Fruit fly (Drosophila melanogaster) S2 (cell line): ENCODE measurements around the gene Rcc1.

Experiments
- CG8478 ChIP-seq: fragments of >200 bp; optimal IDR thresholded peaks from 2 replicates; lab custom pipeline; 2018
- CTCF ChIP-seq, 2 experiments: fragments of >200 bp; optimal IDR thresholded peaks; 2 replicates each; lab custom pipeline; 2018

The Rcc1 gene

DNA sequence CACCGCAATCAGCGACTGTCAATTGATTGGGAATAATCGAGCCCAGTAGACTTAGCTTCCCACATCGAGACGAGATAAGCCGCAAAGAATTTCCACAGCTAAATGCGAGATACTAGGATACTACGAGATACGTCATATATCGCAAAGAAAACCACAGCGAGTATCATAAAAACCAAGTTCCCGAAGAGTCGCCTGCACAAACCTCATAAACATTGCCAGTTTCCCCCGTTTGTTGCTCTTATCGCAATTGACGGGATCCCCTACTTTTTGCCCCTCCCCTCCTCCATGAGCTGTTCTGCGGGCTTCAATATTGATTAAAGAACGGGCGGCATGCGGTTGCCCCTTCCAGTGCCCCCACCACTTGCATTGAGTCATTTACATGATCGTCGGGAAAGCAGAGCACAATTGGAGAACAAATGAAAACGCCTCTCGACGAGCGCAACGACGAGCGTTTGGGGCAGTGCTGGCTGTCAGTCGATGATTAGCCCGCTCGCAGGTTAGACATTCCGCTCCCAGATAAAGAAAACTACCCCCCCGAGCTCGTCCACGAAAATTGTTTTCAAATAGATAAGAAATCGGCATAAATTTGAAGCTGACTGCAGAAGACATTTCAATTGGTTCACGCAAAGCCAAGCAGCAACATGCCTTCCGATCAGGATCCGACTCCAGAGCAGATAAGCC is 10.4 kb downstream of the Rcc1 start, which contains the start of gene CG32407:
Gene CG32407 (plus strand): TSS at position 51 of the 681 bp plus-strand sequence.
- TF ChIP-seq CG8478 (lab: Kevin White, UChicago) (no peak), CTCF (optimal IDR thresholded peaks at IDR 0.05; lab: Kevin White, UChicago) (no peak)

DNA sequence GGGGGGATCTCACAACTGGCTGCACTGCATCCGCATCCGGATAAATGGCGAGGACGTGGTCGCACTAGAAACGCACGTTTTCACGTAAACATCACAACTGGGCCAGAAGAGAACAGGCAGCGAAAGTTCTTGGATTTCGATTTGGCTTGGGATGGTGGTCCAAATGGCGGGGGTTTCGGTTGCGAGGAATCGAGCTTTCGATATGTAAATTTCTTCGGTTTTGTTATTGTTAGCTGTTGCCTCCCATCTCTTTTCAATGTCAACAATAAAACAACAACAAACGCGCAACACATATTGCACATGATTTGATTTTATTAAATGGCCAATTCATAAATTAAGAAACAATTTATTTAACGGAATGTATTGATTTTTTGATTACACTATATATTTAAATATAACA is 11.4 kb downstream of the Rcc1 start, which contains the start of gene PXo:
Gene PXo (minus strand): TSS at position 101 of the 400 bp plus-strand sequence.
- no peak for TF ChIP-seq CTCF (optimal IDR thresholded peaks at IDR 0.05; lab: Kevin White, UChicago)
- no peak for TF ChIP-seq CG8478 (lab: Kevin White, UChicago)

DNA sequence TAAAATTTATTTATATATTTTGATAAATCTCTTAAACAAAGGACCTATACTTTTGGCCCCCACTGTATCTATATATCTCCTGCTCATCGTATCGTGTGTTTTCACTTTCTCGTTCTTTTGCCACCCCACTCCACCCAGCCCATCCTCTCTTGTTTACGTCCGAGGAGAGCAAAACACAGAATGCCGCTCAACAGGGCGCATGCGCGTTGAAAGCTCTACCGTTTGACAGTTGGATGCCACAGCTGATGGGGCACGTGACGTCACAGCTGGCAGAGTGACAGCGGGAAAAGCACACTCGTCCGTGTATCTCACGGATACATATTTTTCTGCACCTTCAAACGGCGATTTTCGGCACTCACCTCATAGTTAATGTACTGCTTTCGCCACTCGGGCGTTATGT is 11.8 kb downstream of the Rcc1 start:
- no peak for TF ChIP-seq CG8478 (lab: Kevin White, UChicago)

DNA sequence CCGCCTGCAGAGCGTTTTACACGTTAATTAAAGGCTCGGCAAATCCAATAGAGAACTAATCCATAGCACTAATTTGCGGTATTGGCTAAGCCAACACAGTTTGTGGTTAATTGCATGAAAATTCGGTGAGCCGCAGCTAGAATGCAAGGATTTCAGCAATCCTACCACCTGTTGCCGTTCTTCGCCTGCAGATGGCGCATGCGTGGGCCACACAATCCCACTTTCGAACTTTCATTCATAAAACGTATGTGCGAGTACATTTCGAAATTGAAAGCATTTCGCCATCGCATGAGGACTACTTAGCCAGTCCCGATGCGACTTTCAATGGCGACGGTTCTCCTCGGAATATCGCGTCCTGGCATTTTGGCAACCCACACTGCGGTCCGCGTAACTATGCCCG is 25.5 kb downstream of the Rcc1 start, which contains the start of gene CG13288:
Gene CG13288 (plus strand): TSS at position 305 of the 400 bp plus-strand sequence.
- peak; percentile 82 to 91 for TF ChIP-seq CTCF (optimal IDR thresholded peaks at IDR 0.05; lab: Kevin White, UChicago)
- TF ChIP-seq CG8478 (lab: Kevin White, UChicago) = no peak

DNA sequence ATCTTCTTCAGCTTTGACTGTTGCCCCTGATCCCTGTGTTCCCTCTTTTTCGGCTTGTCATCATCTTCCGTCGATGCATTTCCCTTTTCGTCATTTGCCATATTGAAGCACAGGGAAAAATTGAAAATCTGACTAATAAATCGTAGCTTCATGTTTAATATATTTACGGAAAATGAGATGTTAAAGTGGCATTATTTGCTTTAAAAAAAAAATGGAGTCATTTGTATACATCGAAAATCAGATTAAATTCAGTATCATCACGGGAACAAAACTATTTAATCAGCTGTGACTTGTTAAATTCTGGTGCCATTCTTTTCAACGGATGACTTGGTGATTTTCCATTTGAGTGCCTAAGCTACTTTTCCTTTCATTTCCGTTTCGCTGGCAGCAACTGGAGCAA is 26.0 kb downstream of the Rcc1 start, which contains the start of gene CG10486:
Gene CG10486 (minus strand): TSS at position 101 of the 400 bp plus-strand sequence.
- no peak for TF ChIP-seq CG8478 (lab: Kevin White, UChicago)
- no peak for TF ChIP-seq CTCF (optimal IDR thresholded peaks at IDR 0.05; lab: Kevin White, UChicago)

DNA sequence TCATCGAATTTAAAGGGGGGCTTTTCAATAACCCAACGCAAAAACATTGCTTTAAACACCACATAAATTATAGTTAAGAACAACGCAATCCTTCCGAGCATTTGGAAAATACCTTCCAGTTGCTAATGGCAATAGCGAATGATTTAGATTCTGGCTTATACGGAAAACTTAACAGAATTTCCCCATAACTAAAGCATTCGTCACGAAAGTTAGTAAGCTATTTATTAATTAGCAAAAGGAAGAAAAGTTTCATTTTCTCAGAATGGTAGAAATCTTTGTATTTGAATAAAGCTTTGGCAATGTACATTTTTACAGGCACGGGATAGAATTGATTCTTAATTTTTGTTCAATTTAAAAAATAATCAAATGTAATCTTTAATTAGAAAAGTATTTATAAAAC is 28.6 kb downstream of the Rcc1 start, which contains the start of gene CG32413:
Gene CG32413 (minus strand): TSS at position 101 of the 400 bp plus-strand sequence.
- TF ChIP-seq CG8478 (lab: Kevin White, UChicago) (no peak), CTCF (optimal IDR thresholded peaks at IDR 0.05; lab: Kevin White, UChicago) (no peak)

DNA sequence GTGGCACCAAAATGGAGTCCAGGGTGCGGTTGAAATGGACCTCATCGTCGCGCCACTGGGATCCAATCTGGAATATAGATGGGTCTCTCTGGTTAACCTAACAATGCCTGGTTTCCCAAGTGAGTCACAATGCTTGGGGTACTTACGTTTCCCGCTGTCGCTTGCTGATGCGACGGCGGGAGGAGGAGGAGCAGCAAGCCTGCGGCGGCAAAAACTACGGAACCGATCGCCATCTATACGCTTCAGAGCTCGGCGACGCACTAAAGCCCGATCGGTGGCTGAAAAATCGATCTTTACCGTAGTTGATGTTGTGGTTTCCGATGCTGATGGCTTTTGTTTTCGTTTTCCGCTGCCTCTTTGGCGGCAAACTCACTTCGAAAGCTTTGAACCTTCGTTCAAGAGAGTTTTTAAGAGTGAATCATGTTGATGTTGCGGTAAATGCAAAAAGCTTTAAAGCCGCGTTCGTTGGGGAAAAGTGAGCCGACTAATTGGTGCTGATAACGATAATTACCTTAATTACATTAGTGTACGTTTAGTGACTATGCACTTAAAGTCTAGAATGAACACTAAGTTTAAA is 30.3 kb downstream of the Rcc1 start, which contains the start of gene QC:
Gene QC (minus strand): TSS at position 268 of the 577 bp plus-strand sequence.
- no peak for TF ChIP-seq CG8478 (lab: Kevin White, UChicago)
- TF ChIP-seq CTCF (optimal IDR thresholded peaks at IDR 0.05; lab: Kevin White, UChicago) = no peak

DNA sequence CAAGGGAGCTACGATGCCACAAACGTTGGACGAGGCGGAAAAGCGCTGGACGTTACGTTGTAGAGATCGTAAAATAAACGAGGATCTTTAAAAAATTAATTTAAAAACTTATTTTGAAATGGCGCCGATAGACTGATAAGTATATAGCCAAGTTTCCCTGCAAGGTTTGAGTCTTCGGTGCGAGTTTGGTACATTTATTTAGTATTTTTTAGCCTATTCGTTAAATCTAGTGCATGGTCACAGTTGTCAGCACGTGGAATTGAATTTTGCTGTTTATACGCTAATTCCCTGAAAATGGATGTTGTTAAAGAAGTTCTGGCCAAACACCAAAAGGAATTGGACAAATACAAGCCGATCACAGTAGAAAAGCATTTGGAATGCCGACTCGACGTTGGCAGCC is 33.3 kb downstream of the Rcc1 start, which contains the start of gene CG32409:
Gene CG32409 (plus strand): TSS at position 224 of the 400 bp plus-strand sequence.
- TF ChIP-seq CTCF (optimal IDR thresholded peaks at IDR 0.05; lab: Kevin White, UChicago) (peak in 1 of 2 experiments; percentile 36), CG8478 (lab: Kevin White, UChicago) (no peak)

DNA sequence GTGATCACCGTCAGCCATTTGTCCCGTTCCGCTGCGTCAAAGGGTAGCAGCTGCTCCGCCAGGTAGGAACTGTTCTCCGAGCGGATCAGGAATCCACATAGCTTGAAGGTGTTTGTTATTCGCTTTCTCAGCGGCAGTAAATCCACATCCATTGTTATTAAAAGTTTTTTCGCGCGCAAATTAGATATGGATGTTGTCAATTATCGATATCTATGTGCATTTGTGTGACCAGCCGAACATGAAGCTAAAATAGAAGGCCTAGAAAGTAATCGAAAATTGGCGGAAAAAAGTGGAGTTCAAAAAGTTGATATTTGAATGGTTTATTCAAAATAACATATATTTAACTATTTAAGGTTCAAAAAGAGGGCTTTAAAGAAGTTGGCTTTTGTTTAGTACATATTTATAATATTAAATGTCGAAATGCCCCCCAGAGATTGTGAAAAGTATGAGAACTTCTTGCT is 35.3 kb downstream of the Rcc1 start, which contains the start of the genes PolE2 and CG5592:
Gene PolE2 (minus strand): TSS at position 208 of the 461 bp plus-strand sequence.
Gene CG5592 (plus strand): TSS at position 411 of the 461 bp plus-strand sequence.
- no peak for TF ChIP-seq CG8478 (lab: Kevin White, UChicago)
- no peak for TF ChIP-seq CTCF (optimal IDR thresholded peaks at IDR 0.05; lab: Kevin White, UChicago)

DNA sequence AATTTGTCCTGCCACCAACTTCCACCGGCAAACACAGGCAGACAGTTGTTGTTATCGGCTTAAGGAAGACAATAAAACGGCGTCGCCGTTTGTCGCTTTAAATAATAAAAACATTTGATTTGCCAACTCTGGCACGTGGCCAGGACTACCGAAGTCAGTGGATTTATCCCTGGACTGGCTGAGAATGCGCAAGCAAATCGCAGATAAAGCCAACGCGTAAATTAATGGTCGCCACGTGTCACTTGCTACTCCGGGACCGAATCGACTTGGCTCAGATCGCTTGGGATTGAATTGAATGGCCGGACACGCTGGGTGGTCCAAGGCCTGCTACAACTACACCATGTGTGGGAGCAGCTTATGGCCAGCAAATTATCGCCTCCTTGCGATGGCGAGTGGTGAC is 39.5 kb downstream of the Rcc1 start:
- TF ChIP-seq CG8478 (lab: Kevin White, UChicago) = no peak
- TF ChIP-seq CTCF (optimal IDR thresholded peaks at IDR 0.05; lab: Kevin White, UChicago) = no peak

DNA sequence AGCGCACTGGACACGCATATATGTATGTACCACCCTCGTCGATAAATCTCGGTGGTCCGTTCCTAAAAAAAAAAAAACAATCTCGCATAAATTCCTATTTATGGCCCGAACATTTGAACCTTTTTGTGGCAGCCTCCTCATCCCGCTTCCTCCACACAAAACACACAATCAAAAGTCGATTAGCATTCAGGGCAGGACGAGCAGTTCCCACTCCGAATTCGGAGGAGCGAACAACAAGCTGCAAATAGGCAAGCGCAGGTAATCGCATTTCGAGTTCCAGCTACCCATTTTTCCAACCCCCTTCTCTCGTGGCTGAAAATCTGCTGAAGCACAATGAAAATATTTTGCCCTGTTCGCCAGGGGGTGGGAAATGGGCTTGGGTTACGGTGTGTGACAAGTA is 40.8 kb downstream of the Rcc1 start:
- no peak for TF ChIP-seq CG8478 (lab: Kevin White, UChicago)
- no peak for TF ChIP-seq CTCF (optimal IDR thresholded peaks at IDR 0.05; lab: Kevin White, UChicago)

DNA sequence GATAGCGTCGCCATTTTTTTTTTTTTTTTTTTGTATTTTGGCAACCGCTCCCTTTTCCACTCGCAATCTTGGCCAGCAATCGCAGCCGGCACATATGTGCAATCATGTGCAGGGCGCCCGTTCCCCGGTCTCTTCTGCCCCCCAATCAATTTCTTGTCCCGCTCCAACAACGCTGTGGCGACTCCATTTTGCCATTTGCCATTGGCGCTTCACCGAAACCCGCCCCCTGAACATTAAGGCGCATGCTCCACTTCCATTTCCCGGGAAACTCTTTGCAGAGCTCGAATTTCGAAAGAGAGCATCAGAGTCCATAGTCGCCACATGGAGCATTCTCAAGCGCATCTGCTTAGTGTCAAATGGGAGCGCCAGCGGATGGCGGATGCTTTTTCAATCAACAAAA is 41.5 kb downstream of the Rcc1 start:
- TF ChIP-seq CTCF (optimal IDR thresholded peaks at IDR 0.05; lab: Kevin White, UChicago) (no peak), CG8478 (lab: Kevin White, UChicago) (no peak)

DNA sequence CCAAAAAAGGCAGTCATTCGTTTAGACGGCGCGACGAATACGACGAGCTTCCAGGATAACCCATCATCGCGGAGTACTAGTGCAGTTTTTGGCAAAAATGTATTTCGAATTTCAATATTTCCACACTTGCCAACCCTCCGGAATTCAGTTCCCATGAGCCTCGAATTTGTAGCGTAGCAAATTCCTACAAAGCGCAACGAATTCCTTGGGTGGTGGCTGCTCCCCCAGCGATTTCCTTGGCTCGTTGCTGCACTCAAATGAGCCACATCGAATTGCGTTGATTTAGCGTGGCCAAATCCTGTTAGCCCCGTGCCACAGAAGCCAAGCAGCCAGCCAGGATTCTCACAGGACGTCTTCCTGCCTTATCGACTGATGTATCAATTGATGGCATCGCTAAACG is 47.8 kb downstream of the Rcc1 start:
- no peak for TF ChIP-seq CTCF (optimal IDR thresholded peaks at IDR 0.05; lab: Kevin White, UChicago)
- no peak for TF ChIP-seq CG8478 (lab: Kevin White, UChicago)

DNA sequence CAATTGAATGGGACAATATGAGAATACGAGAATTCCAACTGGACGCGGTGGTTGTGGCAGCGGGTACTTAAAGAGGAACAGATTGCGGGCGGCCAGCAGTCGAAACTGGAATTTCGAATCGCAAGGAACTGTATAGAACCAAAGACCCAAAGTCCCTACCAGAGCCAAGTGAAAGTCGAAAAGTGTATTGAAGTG is 50.5 kb downstream of the Rcc1 start, which contains the start of gene CG13287:
Gene CG13287 (plus strand): TSS at position 96 of the 195 bp plus-strand sequence.
- no peak for TF ChIP-seq CG8478 (lab: Kevin White, UChicago)
- no peak for TF ChIP-seq CTCF (optimal IDR thresholded peaks at IDR 0.05; lab: Kevin White, UChicago)
